Fruit fly (Drosophila melanogaster): ENCODE results near the gene CG9147.

dm6 chr2L:6046865-6047264 is 18.9 kb upstream of the CG9147 start:
- TF ChIP-seq bab1 (GFP tag; optimal IDR thresholded peaks at IDR 0.05) (no peak), CG1620 (GFP tag; optimal IDR thresholded peaks at IDR 0.05) (no peak), CG12768 (GFP tag; optimal IDR thresholded peaks at IDR 0.05) (no peak), CG7045 (GFP tag; optimal IDR thresholded peaks at IDR 0.05) (no peak), pad (GFP tag; optimal IDR thresholded peaks at IDR 0.05) (no peak), Crg-1 (GFP tag; optimal IDR thresholded peaks at IDR 0.05) (no peak), kay (GFP tag; ENCODE audit: borderline replicate concordance) (no peak), CG7101 (tag; optimal IDR thresholded peaks at IDR 0.05) (no peak), ovo (GFP tag; optimal IDR thresholded peaks at IDR 0.05) (no peak), CG33017 (tag; optimal IDR thresholded peaks at IDR 0.05) (no peak), CG14711 (tag; optimal IDR thresholded peaks at IDR 0.05) (no peak), toe (GFP tag; optimal IDR thresholded peaks at IDR 0.05) (no peak), cnc (optimal IDR thresholded peaks at IDR 0.05) (no peak), cic (GFP tag; optimal IDR thresholded peaks at IDR 0.05) (no peak)
